Worm (Caenorhabditis elegans) whole organism, L4 larva: ENCODE measurements around the gene Y47D7A.12.
A peak's percentile ranks its signal among the peaks of the same experiment; 100 is the strongest.

Experiments
- D1046.2 ChIP-seq: fragments of 200-800 bp; sonication (Bioruptor generic); IDR thresholded peaks from 2 replicates; pipeline ENCODE4 v1.3.6; 2022; ENCODE audit warnings: missing genetic modification characterization, missing compliant biosample characterization
- F37D6.2 ChIP-seq: sonication (generic microtip); optimal IDR thresholded peaks from 2 replicates; lab custom pipeline; 2016; ENCODE audit warnings: mild to moderate bottlenecking, missing genetic modification characterization, missing compliant biosample characterization
- F44E2.7 ChIP-seq: fragments of 200-800 bp; sonication (Bioruptor generic); IDR thresholded peaks from 2 replicates; pipeline ENCODE4 v2.1.2; 2022; ENCODE audit warnings: missing genetic modification characterization, missing compliant biosample characterization
- F49E8.2 ChIP-seq: sonication (generic microtip); optimal IDR thresholded peaks from 2 replicates; lab custom pipeline; 2016; ENCODE audit warnings: missing compliant biosample characterization, mild to moderate bottlenecking, missing genetic modification characterization, borderline replicate concordance
- R02D3.7 ChIP-seq: fragments of 150-350 bp; sonication (generic microtip); optimal IDR thresholded peaks from 3 replicates; lab custom pipeline; 2014; ENCODE audit warnings: missing biosample characterization, missing genetic modification characterization
- T20F7.1 ChIP-seq: fragments of 200-800 bp; sonication (Bioruptor generic); optimal IDR thresholded peaks from 2 replicates; lab custom pipeline; 2018; ENCODE audit warnings: mild to moderate bottlenecking, missing genetic modification characterization, missing compliant biosample characterization
- ZK337.2 ChIP-seq: fragments of 200-800 bp; sonication (Bioruptor generic); IDR thresholded peaks from 2 replicates; pipeline ENCODE4 v1.3.6; 2022; ENCODE audit warnings: missing genetic modification reagents, missing genetic modification characterization, missing compliant biosample characterization
- aha-1 ChIP-seq: fragments of 150-350 bp; peaks from one replicate; lab custom pipeline; 2014; ENCODE audit warnings: missing biosample characterization, missing genetic modification characterization
- attf-4 ChIP-seq: sonication (generic microtip); optimal IDR thresholded peaks from 3 replicates; lab custom pipeline; 2017; ENCODE audit warnings: missing biosample characterization, missing genetic modification characterization
- ceh-20 ChIP-seq: fragments of 200-800 bp; sonication (Bioruptor generic); IDR thresholded peaks from 2 replicates; pipeline ENCODE4 v1.3.6; 2022; ENCODE audit warnings: missing genetic modification reagents, missing genetic modification characterization, missing compliant biosample characterization
- daf-12 ChIP-seq: fragments of 150-350 bp; optimal IDR thresholded peaks from 2 replicates; lab custom pipeline; 2014; ENCODE audit warnings: missing biosample characterization, missing genetic modification reagents, missing genetic modification characterization
- daf-19 ChIP-seq: fragments of 200-800 bp; sonication (Bioruptor generic); conservative IDR thresholded peaks from 2 replicates; pipeline ENCODE4 v1.3.6; 2022; ENCODE audit warnings: missing genetic modification characterization, missing compliant biosample characterization
- dve-1 ChIP-seq: sonication (generic microtip); optimal IDR thresholded peaks from 2 replicates; lab custom pipeline; 2017; ENCODE audit warnings: antibody characterized with exemption, mild to moderate bottlenecking, missing genetic modification characterization, missing compliant biosample characterization; ENCODE audit not compliant: insufficient read depth
- hif-1 ChIP-seq, 2 experiments: sonication (generic microtip); optimal IDR thresholded peaks; 2 replicates each; lab custom pipeline; 2016 to 2017; ENCODE audit warnings: missing compliant biosample characterization in 2 of 2, missing genetic modification characterization in 2 of 2, missing genetic modification reagents in 2 of 2, missing genotype in 2 of 2, mild to moderate bottlenecking in 1 of 2
- hlh-30 ChIP-seq: sonication (generic microtip); optimal IDR thresholded peaks from 2 replicates; lab custom pipeline; 2017; ENCODE audit warnings: antibody characterized with exemption, mild to moderate bottlenecking, missing genetic modification characterization, missing compliant biosample characterization; ENCODE audit not compliant: insufficient read depth
- lin-15B ChIP-seq: fragments of 150-350 bp; sonication (generic microtip); optimal IDR thresholded peaks from 3 replicates; lab custom pipeline; 2014; ENCODE audit warnings: missing biosample characterization, missing genetic modification characterization
- lin-29 ChIP-seq: fragments of 200-800 bp; sonication (Bioruptor generic); IDR thresholded peaks from 2 replicates; pipeline ENCODE4 v1.3.6; 2022; ENCODE audit warnings: missing genetic modification reagents, missing genetic modification characterization, missing compliant biosample characterization
- madf-9 ChIP-seq: fragments of 200-800 bp; sonication (Bioruptor generic); conservative IDR thresholded peaks from 2 replicates; pipeline ENCODE4 v1.3.6; 2022; ENCODE audit warnings: missing genetic modification reagents, missing genetic modification characterization, missing compliant biosample characterization
- nhr-237 ChIP-seq: sonication (generic microtip); optimal IDR thresholded peaks from 2 replicates; lab custom pipeline; 2017; ENCODE audit warnings: missing biosample characterization, missing genetic modification characterization
- nhr-48 ChIP-seq: sonication (generic microtip); optimal IDR thresholded peaks from 2 replicates; lab custom pipeline; 2016; ENCODE audit warnings: mild to moderate bottlenecking, missing genetic modification characterization, missing compliant biosample characterization
- nhr-6 ChIP-seq: fragments of 150-350 bp; optimal IDR thresholded peaks from 2 replicates; lab custom pipeline; 2014; ENCODE audit warnings: missing biosample characterization, missing genetic modification characterization
- saeg-2 ChIP-seq: fragments of 200-800 bp; sonication (Bioruptor generic); IDR thresholded peaks from 2 replicates; pipeline ENCODE4 v1.3.6; 2022; ENCODE audit warnings: missing genetic modification reagents, missing genetic modification characterization, missing compliant biosample characterization
- unc-62 ChIP-seq, 3 experiments: fragments of 150-350 bp in 1 of 3; sonication (generic microtip); optimal IDR thresholded peaks in 2 of 3; peaks in 1 of 3; 1 replicate in 1 of 3; 2 replicates in 2 of 3; lab custom pipeline; 2014 to 2017; ENCODE audit warnings: missing biosample characterization in 3 of 3, missing genetic modification characterization in 3 of 3, missing genetic modification reagents in 3 of 3, missing genotype in 1 of 3
- zip-11 ChIP-seq: fragments of 200-800 bp; sonication (Bioruptor generic); IDR thresholded peaks from 2 replicates; pipeline ENCODE4 v1.3.6; 2022; ENCODE audit warnings: missing genetic modification characterization, missing compliant biosample characterization

Y47D7A.12 gene

DNA sequence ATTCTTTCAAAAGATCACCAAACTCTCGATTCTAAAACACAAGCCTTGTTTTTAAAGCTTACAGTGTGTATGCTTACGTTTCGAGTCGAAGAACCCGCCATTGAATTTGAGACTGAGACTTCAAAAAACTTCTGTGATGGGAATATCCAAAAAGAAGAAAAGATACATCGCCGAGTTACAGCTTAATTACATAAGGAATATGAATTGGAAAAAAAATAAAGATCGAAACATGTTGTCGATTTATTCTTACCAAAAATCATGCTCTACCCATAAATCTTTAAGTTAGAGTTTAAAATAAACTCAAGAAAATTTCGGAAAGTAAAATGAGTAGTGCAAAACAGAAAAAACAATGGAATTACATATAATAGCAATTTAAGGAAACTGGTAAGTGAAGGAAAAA lies 43.3 kb downstream of the Y47D7A.12 start, which contains the start of gene F13A2.10:
Gene F13A2.10 (minus strand): TSS at position 101 of the 400 bp plus-strand sequence.
- no peak for TF ChIP-seq attf-4 (tag; lab: Kevin White, UChicago)
- TF ChIP-seq aha-1 (tag; lab: Kevin White, UChicago) = peak; percentile 34
- TF ChIP-seq, all 104 proteins: peak for 1

DNA sequence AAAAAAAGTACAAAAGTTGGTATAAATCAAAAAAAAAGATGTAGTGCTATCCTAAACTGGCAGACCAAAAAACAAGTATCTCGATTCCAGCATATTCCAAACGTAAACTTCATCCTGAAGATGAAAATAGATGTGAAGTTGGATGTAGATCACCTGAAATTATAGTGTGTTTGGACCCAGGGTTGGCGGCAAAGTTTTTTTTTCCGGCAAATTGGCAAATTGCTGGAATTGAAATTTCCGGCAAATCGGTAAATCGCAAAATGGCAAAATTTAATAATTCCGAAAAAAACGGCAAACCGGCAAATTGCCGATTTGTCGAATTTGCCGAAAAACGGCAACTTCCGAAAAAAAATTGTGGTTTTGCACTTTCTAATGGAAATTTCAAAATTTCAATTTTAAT lies 45.0 kb downstream of the Y47D7A.12 start, which contains the start of gene F13A2.2:
Gene F13A2.2 (minus strand): TSS at position 101 of the 400 bp plus-strand sequence.
- TF ChIP-seq hif-1 (tag; optimal IDR thresholded peaks at IDR 0.05; lab: Kevin White, UChicago) (no peak), nhr-6 (tag; lab: Kevin White, UChicago) (no peak), ceh-20 (no peak), hlh-30 (tag; lab: Kevin White, UChicago) (no peak), madf-9 (GFP tag; lab: Robert Waterston, UW) (no peak), zip-11 (GFP tag; lab: Robert Waterston, UW) (no peak)

DNA sequence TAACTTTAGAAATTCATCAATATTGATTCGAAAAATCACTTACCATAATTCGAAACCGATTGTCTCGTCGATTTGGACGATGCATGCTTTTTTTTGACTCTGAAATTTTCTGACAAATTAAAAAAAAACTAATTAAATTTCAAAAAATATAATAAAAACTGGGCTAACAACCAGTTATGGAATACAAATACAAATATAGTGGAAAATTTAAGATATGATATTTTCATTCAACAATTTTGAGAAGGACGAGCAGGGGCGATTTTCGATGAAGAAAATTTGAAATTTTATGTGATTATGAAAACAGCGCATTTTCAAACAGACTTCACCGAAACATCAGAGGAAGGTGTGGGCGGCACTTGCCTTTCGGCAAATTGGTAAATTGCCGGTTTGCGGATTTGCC lies 47.2 kb downstream of the Y47D7A.12 start, which contains the start of gene F13A2.1:
Gene F13A2.1 (minus strand): TSS at position 101 of the 400 bp plus-strand sequence.
- TF ChIP-seq unc-62 (GFP tag; optimal IDR thresholded peaks at IDR 0.05 in 1 of 2; lab: Kevin White, UChicago) = no peak
- TF ChIP-seq unc-62 (tag; optimal IDR thresholded peaks at IDR 0.05; lab: Kevin White, UChicago) = no peak
- no peak for TF ChIP-seq T20F7.1 (GFP tag; lab: Kevin White, UChicago)
- TF ChIP-seq lin-29 (GFP tag; lab: Robert Waterston, UW) = no peak
- no peak for TF ChIP-seq saeg-2
- TF ChIP-seq F49E8.2 (tag; lab: Kevin White, UChicago) = no peak
- TF ChIP-seq F44E2.7 (GFP tag; lab: Robert Waterston, UW) = no peak
- TF ChIP-seq F37D6.2 = no peak
- TF ChIP-seq daf-12 (tag; lab: Kevin White, UChicago) = no peak
- no peak for TF ChIP-seq nhr-237
- TF ChIP-seq dve-1 (tag; lab: Kevin White, UChicago) = no peak
- TF ChIP-seq R02D3.7 = no peak
- TF ChIP-seq D1046.2 (GFP tag; lab: Robert Waterston, UW) = no peak
- no peak for TF ChIP-seq lin-15B (tag; lab: Kevin White, UChicago)
- no peak for TF ChIP-seq ZK337.2 (GFP tag; lab: Robert Waterston, UW)
- TF ChIP-seq daf-19 (GFP tag; lab: Robert Waterston, UW) = no peak
- TF ChIP-seq nhr-48 (tag; lab: Kevin White, UChicago) = no peak
